Worm (Caenorhabditis elegans) whole organism, early embryonic: ENCODE measurements around the gene F43E2.11.

Experiments
- B0310.2 ChIP-seq: sonication (generic microtip); optimal IDR thresholded peaks from 2 replicates; lab custom pipeline; 2016; ENCODE audit warnings: mild to moderate bottlenecking, missing genetic modification characterization, missing compliant biosample characterization
- F13C5.2 ChIP-seq: sonication (generic microtip); optimal IDR thresholded peaks from 2 replicates; lab custom pipeline; 2017; ENCODE audit warnings: mild to moderate bottlenecking, missing genetic modification characterization, inconsistent platforms, missing compliant biosample characterization
- aly-1 ChIP-seq: sonication (generic microtip); optimal IDR thresholded peaks from 2 replicates; lab custom pipeline; 2016; ENCODE audit warnings: missing genetic modification characterization, missing compliant biosample characterization
- ama-1 ChIP-seq: fragments of 150-350 bp; optimal IDR thresholded peaks from 2 replicates; lab custom pipeline; 2014
- ceh-13 ChIP-seq: fragments of 200-800 bp; sonication (Bioruptor generic); optimal IDR thresholded peaks from 2 replicates; lab custom pipeline; 2018; ENCODE audit warnings: mild to moderate bottlenecking, missing genetic modification characterization, missing compliant biosample characterization
- ets-7 ChIP-seq: sonication (generic microtip); optimal IDR thresholded peaks from 2 replicates; lab custom pipeline; 2016; ENCODE audit warnings: missing genotype, missing genetic modification characterization, missing compliant biosample characterization
- scrt-1 ChIP-seq: fragments of 200-800 bp; sonication (Bioruptor generic); IDR thresholded peaks from 2 replicates; pipeline ENCODE4 v1.3.6; 2022; ENCODE audit warnings: missing genetic modification characterization, missing compliant biosample characterization
- tra-4 ChIP-seq: sonication (generic microtip); optimal IDR thresholded peaks from 2 replicates; lab custom pipeline; 2017; ENCODE audit warnings: missing genetic modification characterization, missing compliant biosample characterization

DNA sequence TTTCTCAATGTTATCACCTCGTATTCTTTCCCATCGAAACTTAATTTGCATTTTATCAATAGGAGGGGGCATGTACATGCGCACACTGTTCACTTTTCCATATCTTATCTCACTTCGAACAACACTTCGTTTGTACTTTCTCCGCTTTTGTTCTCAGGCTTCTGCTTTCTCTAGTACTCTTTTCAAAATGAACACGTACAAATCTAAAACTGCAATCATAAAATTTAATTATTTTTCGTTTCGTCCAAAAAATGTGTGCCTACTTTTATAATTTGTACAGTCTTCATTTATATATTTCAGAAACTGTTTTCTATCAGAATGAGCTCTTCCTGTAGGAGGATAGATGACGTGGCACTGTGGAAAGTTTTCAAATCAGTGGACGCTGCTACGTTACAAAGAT is 28.6 kb upstream of the F43E2.11 start, which contains the start of gene C07D10.1:
- TF ChIP-seq B0310.2 (tag; lab: Kevin White, UChicago), result no peak
- no peak for TF ChIP-seq tra-4 (tag; lab: Kevin White, UChicago)
- TF ChIP-seq F13C5.2, result no peak
- TF ChIP-seq ama-1 (lab: Kevin White, UChicago), result no peak
- no peak for TF ChIP-seq ets-7 (tag; lab: Kevin White, UChicago)
- TF ChIP-seq scrt-1 (GFP tag; lab: Robert Waterston, UW), result no peak
- no peak for TF ChIP-seq ceh-13
- TF ChIP-seq aly-1 (tag; lab: Kevin White, UChicago), result no peak
